Worm (Caenorhabditis elegans) whole organism, L4/young adult: Measurements from ENCODE around the gene F33C8.2.

Experiments
- W03F9.2 ChIP-seq: fragments of 150-350 bp; optimal IDR thresholded peaks from 2 replicates; lab custom pipeline; 2014; ENCODE audit warnings: missing biosample characterization, missing genetic modification characterization
- dao-5 ChIP-seq: sonication (generic microtip); optimal IDR thresholded peaks from 2 replicates; lab custom pipeline; 2016; ENCODE audit warnings: missing genotype, missing genetic modification characterization, moderate library complexity, missing compliant biosample characterization
- him-1 ChIP-seq: sonication (generic microtip); optimal IDR thresholded peaks from 2 replicates; lab custom pipeline; 2016; ENCODE audit warnings: missing genotype, missing genetic modification reagents, missing genetic modification characterization, missing compliant biosample characterization

- TF ChIP-seq him-1 (tag; lab: Kevin White, UChicago) (no peak), dao-5 (tag; lab: Kevin White, UChicago) (no peak), W03F9.2 (tag; lab: Kevin White, UChicago) (no peak)
Measured at ce11 chrX:14745218-14745617, 24.0 kb downstream of the F33C8.2 start.
